Worm (Caenorhabditis elegans) whole organism, young adult: ENCODE data around the gene nep-15.

Source experiments
- B0261.1 ChIP-seq: sonication (generic microtip); optimal IDR thresholded peaks from 2 replicates; lab custom pipeline; 2016; ENCODE audit warnings: mild to moderate bottlenecking, missing genetic modification characterization, moderate library complexity, missing compliant biosample characterization
- B0336.3 ChIP-seq: fragments of 200-800 bp; sonication (Bioruptor generic); IDR thresholded peaks from 2 replicates; pipeline ENCODE4 v1.3.6; 2022; ENCODE audit warnings: missing genetic modification characterization, missing compliant biosample characterization
- D2030.7 ChIP-seq: fragments of 200-800 bp; sonication (Bioruptor generic); IDR thresholded peaks from 2 replicates; pipeline ENCODE4 v1.3.6; 2022; ENCODE audit warnings: missing genetic modification reagents, missing genetic modification characterization, missing compliant biosample characterization
- F23B12.7 ChIP-seq: sonication (generic microtip); optimal IDR thresholded peaks from 2 replicates; lab custom pipeline; 2017; ENCODE audit warnings: missing genetic modification characterization, mild to moderate bottlenecking, missing compliant biosample characterization, antibody characterized with exemption, moderate library complexity; ENCODE audit not compliant: insufficient read depth
- K11D2.4 ChIP-seq: fragments of 200-800 bp; sonication (Bioruptor generic); IDR thresholded peaks from 2 replicates; pipeline ENCODE4 v1.3.6; 2022; ENCODE audit warnings: missing genetic modification reagents, missing genetic modification characterization, missing compliant biosample characterization
- K12H6.12 ChIP-seq: fragments of 200-800 bp; sonication (Bioruptor generic); optimal IDR thresholded peaks from 2 replicates; lab custom pipeline; 2018; ENCODE audit warnings: mild to moderate bottlenecking, missing genetic modification characterization, missing compliant biosample characterization
- Y53G8AR.9 ChIP-seq: fragments of 200-800 bp; sonication (Bioruptor generic); conservative IDR thresholded peaks from 2 replicates; pipeline ENCODE4 v1.3.6; 2022; ENCODE audit warnings: missing genetic modification reagents, missing genetic modification characterization, missing compliant biosample characterization
- Y67H2A.10 ChIP-seq: fragments of 200-800 bp; sonication (Bioruptor generic); conservative IDR thresholded peaks from 2 replicates; pipeline ENCODE4 v1.3.6; 2022; ENCODE audit warnings: missing genetic modification reagents, missing genetic modification characterization, missing compliant biosample characterization
- Y95B8A.8 ChIP-seq: fragments of 200-800 bp; sonication (Bioruptor generic); IDR thresholded peaks from 2 replicates; pipeline ENCODE4 v1.3.6; 2022; ENCODE audit warnings: missing genetic modification reagents, missing genetic modification characterization, missing compliant biosample characterization
- ama-1 ChIP-seq, 3 experiments: fragments of 150-350 bp in 1 of 3; sonication (generic microtip) in 2 of 3; optimal IDR thresholded peaks; 2 replicates each; lab custom pipeline; 2014 to 2018; ENCODE audit warnings: missing biosample characterization in 2 of 3, missing genetic modification characterization in 2 of 3, missing genetic modification reagents in 2 of 3
- atf-7 ChIP-seq: sonication (generic microtip); optimal IDR thresholded peaks from 2 replicates; lab custom pipeline; 2017; ENCODE audit warnings: mild to moderate bottlenecking, missing genetic modification characterization, missing compliant biosample characterization
- athp-1 ChIP-seq: sonication (generic microtip); optimal IDR thresholded peaks from 2 replicates; lab custom pipeline; 2017; ENCODE audit warnings: mild to moderate bottlenecking, missing genetic modification characterization, missing compliant biosample characterization
- attf-3 ChIP-seq: fragments of 200-800 bp; sonication (Bioruptor generic); conservative IDR thresholded peaks from 2 replicates; pipeline ENCODE4 v1.3.6; 2022; ENCODE audit warnings: missing genetic modification reagents, missing genetic modification characterization, missing compliant biosample characterization
- attf-5 ChIP-seq: fragments of 200-800 bp; sonication (Bioruptor generic); optimal IDR thresholded peaks from 2 replicates; lab custom pipeline; 2018; ENCODE audit warnings: mild to moderate bottlenecking, missing genetic modification characterization, missing compliant biosample characterization
- ccch-3 ChIP-seq: fragments of 200-800 bp; sonication (Bioruptor generic); optimal IDR thresholded peaks from 2 replicates; lab custom pipeline; 2018; ENCODE audit warnings: mild to moderate bottlenecking, missing genetic modification characterization, missing compliant biosample characterization
- cebp-1 ChIP-seq, 2 experiments: fragments of 200-800 bp in 1 of 2; sonication (Bioruptor generic) in 1 of 2; sonication (generic microtip) in 1 of 2; IDR thresholded peaks in 1 of 2; optimal IDR thresholded peaks in 1 of 2; 2 replicates each; pipeline versions ENCODE4 v1.3.6 to Lab custom; 2017 to 2022; ENCODE audit warnings: missing compliant biosample characterization in 2 of 2, missing genetic modification characterization in 2 of 2, mild to moderate bottlenecking in 1 of 2, missing genetic modification reagents in 1 of 2, moderate library complexity in 1 of 2
- ceh-100 ChIP-seq: fragments of 200-800 bp; sonication (Bioruptor generic); IDR thresholded peaks from 2 replicates; pipeline ENCODE4 v1.3.6; 2022; ENCODE audit warnings: missing genetic modification reagents, missing genetic modification characterization, missing compliant biosample characterization
- ceh-27 ChIP-seq: fragments of 200-800 bp; sonication (Bioruptor generic); optimal IDR thresholded peaks from 2 replicates; lab custom pipeline; 2018; ENCODE audit warnings: mild to moderate bottlenecking, missing genetic modification characterization, moderate library complexity, missing compliant biosample characterization
- ceh-58 ChIP-seq: fragments of 200-800 bp; sonication (Bioruptor generic); IDR thresholded peaks from 2 replicates; pipeline ENCODE4 v1.3.6; 2022; ENCODE audit warnings: missing genetic modification characterization, missing compliant biosample characterization
- die-1 ChIP-seq: sonication (generic microtip); optimal IDR thresholded peaks from 2 replicates; lab custom pipeline; 2016; ENCODE audit warnings: missing genotype, mild to moderate bottlenecking, missing genetic modification characterization, missing compliant biosample characterization
- hlh-26 ChIP-seq: fragments of 200-800 bp; sonication (Bioruptor generic); conservative IDR thresholded peaks from 2 replicates; pipeline ENCODE4 v1.3.6; 2022; ENCODE audit warnings: missing genetic modification reagents, missing genetic modification characterization, missing compliant biosample characterization
- hmg-1.2 ChIP-seq: fragments of 200-800 bp; sonication (Bioruptor generic); IDR thresholded peaks from 2 replicates; pipeline ENCODE4 v1.3.6; 2022; ENCODE audit warnings: missing genetic modification reagents, missing genetic modification characterization, missing compliant biosample characterization
- hmg-20 ChIP-seq: fragments of 200-800 bp; sonication (Bioruptor generic); IDR thresholded peaks from 2 replicates; pipeline ENCODE4 v1.3.6; 2022; ENCODE audit warnings: missing genetic modification reagents, missing genetic modification characterization, missing compliant biosample characterization
- let-526 ChIP-seq: fragments of 200-800 bp; sonication (Bioruptor generic); IDR thresholded peaks from 2 replicates; pipeline ENCODE4 v1.3.6; 2022; ENCODE audit warnings: missing genetic modification reagents, missing genetic modification characterization, missing compliant biosample characterization
- let-607 ChIP-seq, 2 experiments: fragments of 200-800 bp in 1 of 2; sonication (Bioruptor generic) in 1 of 2; sonication (generic microtip) in 1 of 2; optimal IDR thresholded peaks; 2 replicates each; lab custom pipeline; 2016 to 2018; ENCODE audit warnings: mild to moderate bottlenecking in 2 of 2, missing compliant biosample characterization in 2 of 2, missing genetic modification characterization in 2 of 2, moderate library complexity in 2 of 2, missing genotype in 1 of 2
- lin-35 ChIP-seq, 3 experiments: fragments of 150-350 bp in 2 of 3; sonication (generic microtip) in 1 of 3; optimal IDR thresholded peaks; 2 replicates each; lab custom pipeline; 2014 to 2018; ENCODE audit warnings: missing biosample characterization in 3 of 3, missing genetic modification characterization in 3 of 3, missing genetic modification reagents in 3 of 3
- lin-40 ChIP-seq: sonication (generic microtip); optimal IDR thresholded peaks from 2 replicates; lab custom pipeline; 2016; ENCODE audit warnings: missing genetic modification characterization, mild to moderate bottlenecking, missing compliant biosample characterization, missing genotype, missing genetic modification reagents
- lir-1 ChIP-seq: fragments of 200-800 bp; sonication (Bioruptor generic); conservative IDR thresholded peaks from 2 replicates; pipeline ENCODE4 v1.3.6; 2022; ENCODE audit warnings: missing genetic modification reagents, missing genetic modification characterization, missing compliant biosample characterization
- madf-10 ChIP-seq: sonication (generic microtip); optimal IDR thresholded peaks from 2 replicates; lab custom pipeline; 2016; ENCODE audit warnings: mild to moderate bottlenecking, missing genetic modification characterization, missing compliant biosample characterization
- madf-6 ChIP-seq: fragments of 200-800 bp; sonication (Bioruptor generic); IDR thresholded peaks from 2 replicates; pipeline ENCODE4 v1.3.6; 2022; ENCODE audit warnings: missing genetic modification reagents, missing genetic modification characterization, missing compliant biosample characterization
- nfya-2 ChIP-seq: fragments of 200-800 bp; sonication (Bioruptor generic); IDR thresholded peaks from 2 replicates; pipeline ENCODE4 v1.3.6; 2022; ENCODE audit warnings: missing genetic modification reagents, missing genetic modification characterization, missing compliant biosample characterization
- nhr-80 ChIP-seq: sonication (generic microtip); optimal IDR thresholded peaks from 2 replicates; lab custom pipeline; 2016; ENCODE audit warnings: missing genetic modification characterization, missing compliant biosample characterization
- pha-4 ChIP-seq: fragments of 150-350 bp; sonication (generic microtip); optimal IDR thresholded peaks from 2 replicates; lab custom pipeline; 2014; ENCODE audit warnings: missing biosample characterization, missing genetic modification reagents, missing genetic modification characterization
- rcor-1 ChIP-seq: fragments of 200-800 bp; sonication (Bioruptor generic); IDR thresholded peaks from 2 replicates; pipeline ENCODE4 v1.3.6; 2022; ENCODE audit warnings: missing genetic modification reagents, missing genetic modification characterization, missing compliant biosample characterization
- repo-1 ChIP-seq: sonication (generic microtip); optimal IDR thresholded peaks from 2 replicates; lab custom pipeline; 2017; ENCODE audit warnings: mild to moderate bottlenecking, missing genetic modification characterization, missing compliant biosample characterization
- sdz-38 ChIP-seq: sonication (generic microtip); optimal IDR thresholded peaks from 2 replicates; lab custom pipeline; 2016; ENCODE audit warnings: missing genotype, missing genetic modification characterization, missing compliant biosample characterization
- snpc-3.4 ChIP-seq: sonication (generic microtip); optimal IDR thresholded peaks from 2 replicates; lab custom pipeline; 2017; ENCODE audit warnings: missing genetic modification characterization, mild to moderate bottlenecking, missing compliant biosample characterization, antibody characterized with exemption, moderate library complexity, missing genotype, missing genetic modification reagents
- snpc-4 ChIP-seq, 5 experiments: fragments of 150-350 bp in 1 of 5; sonication (generic microtip) in 4 of 5; optimal IDR thresholded peaks; 2 replicates each; lab custom pipeline; 2014 to 2018; ENCODE audit warnings: missing genetic modification characterization in 5 of 5, missing biosample characterization in 3 of 5, antibody characterized with exemption in 2 of 5, mild to moderate bottlenecking in 2 of 5, missing compliant biosample characterization in 2 of 5, missing genotype in 2 of 5, moderate library complexity in 2 of 5, missing genetic modification reagents in 1 of 5
- tbp1 ChIP-seq: fragments of 200-800 bp; sonication (Bioruptor generic); optimal IDR thresholded peaks from 2 replicates; lab custom pipeline; 2018; ENCODE audit warnings: mild to moderate bottlenecking, missing genetic modification characterization, missing compliant biosample characterization
- tbx-9 ChIP-seq: sonication (generic microtip); optimal IDR thresholded peaks from 2 replicates; lab custom pipeline; 2016; ENCODE audit warnings: borderline replicate concordance, missing genetic modification characterization, inconsistent platforms, missing compliant biosample characterization
- tlf-1 ChIP-seq: fragments of 200-800 bp; sonication (Bioruptor generic); optimal IDR thresholded peaks from 2 replicates; lab custom pipeline; 2018; ENCODE audit warnings: mild to moderate bottlenecking, missing genetic modification characterization, missing compliant biosample characterization
- zfh-2 ChIP-seq: fragments of 200-800 bp; sonication (Bioruptor generic); conservative IDR thresholded peaks from 2 replicates; pipeline ENCODE4 v1.3.6; 2022; ENCODE audit warnings: missing genetic modification reagents, missing genetic modification characterization, missing compliant biosample characterization
- ztf-18 ChIP-seq: sonication (generic microtip); optimal IDR thresholded peaks from 2 replicates; lab custom pipeline; 2016; ENCODE audit warnings: missing genotype, mild to moderate bottlenecking, missing genetic modification characterization, missing compliant biosample characterization
- ztf-25 ChIP-seq: fragments of 200-800 bp; sonication (Bioruptor generic); IDR thresholded peaks from 2 replicates; pipeline ENCODE4 v1.3.6; 2022; ENCODE audit warnings: missing genetic modification reagents, missing genetic modification characterization, missing compliant biosample characterization
- ztf-3 ChIP-seq: fragments of 200-800 bp; sonication (Bioruptor generic); optimal IDR thresholded peaks from 2 replicates; lab custom pipeline; 2018; ENCODE audit warnings: mild to moderate bottlenecking, missing genetic modification characterization, missing compliant biosample characterization

Gene nep-15

DNA sequence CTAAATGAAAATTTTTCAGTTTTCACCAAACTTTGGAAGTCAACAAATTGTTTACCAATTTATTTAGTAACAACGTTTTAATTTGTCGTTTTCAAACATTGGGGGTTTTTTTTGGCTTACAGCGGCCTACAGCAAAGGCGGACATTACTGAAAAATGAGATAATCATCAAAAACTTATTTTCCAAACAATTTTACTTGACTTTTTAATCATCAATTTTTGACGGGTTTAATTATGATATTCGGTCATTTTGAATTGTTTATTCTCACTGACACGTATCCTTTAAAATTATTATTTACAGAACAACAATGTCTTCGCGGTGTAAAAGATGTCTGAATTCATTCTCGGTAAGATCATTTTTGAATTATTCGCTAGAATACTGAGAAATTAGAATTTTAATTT lies 4.5 kb upstream of the nep-15 start, which contains the start of gene F40B5.2:
Gene F40B5.2, plus strand, starts transcription at position 301 of the 400 bp plus-strand sequence.
- TF ChIP-seq ceh-100 (GFP tag; lab: Robert Waterston, UW): no peak

DNA sequence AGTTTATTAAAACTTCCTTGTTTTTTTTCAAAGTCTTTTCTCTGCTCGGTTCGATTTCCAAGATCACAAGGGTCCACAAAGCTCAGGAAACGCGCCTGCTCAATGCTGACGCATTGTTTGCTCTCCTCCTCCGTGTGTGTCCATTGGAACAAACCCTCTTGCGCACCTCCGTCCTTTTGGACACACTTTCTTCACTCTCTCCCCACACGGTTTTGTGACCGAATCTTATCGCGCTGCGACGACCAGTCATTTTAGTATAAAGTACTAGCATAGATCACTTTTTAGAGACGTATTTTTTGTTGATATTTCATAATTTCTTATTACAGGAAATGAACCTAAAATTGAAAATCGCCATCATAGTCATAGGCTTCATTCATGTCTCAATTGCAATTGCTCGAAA lies 3.8 kb upstream of the nep-15 start:
- TF ChIP-seq let-607 (tag; optimal IDR thresholded peaks at IDR 0.05; lab: Kevin White, UChicago) (peak in 1 of 2 experiments; percentile 28), hmg-1.2 (GFP tag; lab: Robert Waterston, UW) (peak; percentile 46), ztf-18 (peak; percentile 93), ztf-3 (no peak), atf-7 (peak; percentile 44), Y53G8AR.9 (GFP tag; lab: Robert Waterston, UW) (0 out of 2 replicates have a peak, but pooled peaks have one; percentile 43), Y95B8A.8 (GFP tag; lab: Robert Waterston, UW) (no peak), K11D2.4 (peak; percentile 65), lir-1 (peak; percentile 46; the same call in 1 of the 2 replicates), let-526 (GFP tag; lab: Robert Waterston, UW) (0 out of 2 replicates have a peak, but pooled peaks have one; percentile 53), ama-1 (optimal IDR thresholded peaks at IDR 0.05; lab: Kevin White, UChicago) (no peak), ama-1 (GFP tag; optimal IDR thresholded peaks at IDR 0.05; lab: Kevin White, UChicago) (no peak), madf-10 (peak; percentile 45), rcor-1 (0 out of 2 replicates have a peak, but pooled peaks have one; percentile 47), B0261.1 (tag; lab: Kevin White, UChicago) (peak; percentile 3), ceh-27 (GFP tag; lab: Kevin White, UChicago) (peak; percentile 34), sdz-38 (tag; lab: Kevin White, UChicago) (no peak), hmg-20 (GFP tag; lab: Robert Waterston, UW) (peak; percentile 35; the same call in 1 of the 2 replicates), snpc-4 (GFP tag; optimal IDR thresholded peaks at IDR 0.05; lab: Kevin White, UChicago) (no peak), snpc-4 (tag; optimal IDR thresholded peaks at IDR 0.05; lab: Kevin White, UChicago) (peak in 1 of 4 experiments; percentile 48), hlh-26 (GFP tag; lab: Robert Waterston, UW) (no peak), cebp-1 (GFP tag; IDR thresholded peaks at IDR 0.05; lab: Robert Waterston, UW) (peak; percentile 64; the same call in 1 of the 2 replicates), cebp-1 (tag; optimal IDR thresholded peaks at IDR 0.05; lab: Kevin White, UChicago) (peak; percentile 82), Y67H2A.10 (GFP tag; lab: Robert Waterston, UW) (no peak), lin-35 (GFP tag; optimal IDR thresholded peaks at IDR 0.05; lab: Kevin White, UChicago) (peak in 1 of 3 experiments; percentile 74), K12H6.12 (tag; lab: Kevin White, UChicago) (peak; percentile 53), attf-3 (no peak), lin-40 (tag; lab: Kevin White, UChicago) (peak; percentile 78), ceh-58 (no peak), F23B12.7 (tag; lab: Kevin White, UChicago) (peak; percentile 29), tlf-1 (GFP tag; lab: Kevin White, UChicago) (peak; percentile 8), die-1 (no peak), attf-5 (GFP tag; lab: Kevin White, UChicago) (peak; percentile 58), snpc-3.4 (tag; lab: Kevin White, UChicago) (no peak), nhr-80 (tag; lab: Kevin White, UChicago) (peak; percentile 95)

DNA sequence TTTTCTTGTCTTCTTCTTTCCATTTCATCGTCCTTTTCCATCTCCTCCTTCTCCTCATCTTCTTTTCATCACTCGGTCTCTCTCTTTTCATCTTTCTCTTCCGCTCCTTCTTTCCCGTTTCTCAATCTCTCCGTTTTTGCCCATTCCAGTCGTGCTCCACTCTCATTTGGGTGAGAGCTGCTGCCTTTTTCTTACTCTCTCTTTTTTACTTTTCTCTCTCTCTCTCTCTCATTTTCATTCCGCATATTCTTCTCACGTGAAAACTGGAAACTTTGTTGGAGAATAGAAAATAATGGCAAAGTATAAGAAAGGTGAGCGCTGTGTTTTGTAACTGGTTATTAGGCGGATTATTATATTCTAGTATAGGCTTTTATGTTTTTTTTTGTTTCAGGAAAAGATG lies 6.3 kb downstream of the nep-15 start, which contains the start of gene tbc-18:
Gene tbc-18, plus strand, starts transcription at position 246 of the 400 bp plus-strand sequence.
- TF ChIP-seq pha-4 (tag; lab: Kevin White, UChicago): no peak
- TF ChIP-seq repo-1 (tag; lab: Kevin White, UChicago): no peak
- TF ChIP-seq B0336.3 (GFP tag; lab: Robert Waterston, UW): no peak
- TF ChIP-seq tbp1 (GFP tag; lab: Kevin White, UChicago): peak; percentile 5
- TF ChIP-seq lin-35 (GFP tag; optimal IDR thresholded peaks at IDR 0.05; lab: Kevin White, UChicago): peak in 1 of 3 experiments; percentile 2
- peak; percentile 12 for TF ChIP-seq nhr-80 (tag; lab: Kevin White, UChicago)
- no peak for TF ChIP-seq athp-1 (tag; lab: Kevin White, UChicago)
- no peak for TF ChIP-seq madf-6 (GFP tag; lab: Robert Waterston, UW)
- TF ChIP-seq let-607 (tag; optimal IDR thresholded peaks at IDR 0.05; lab: Kevin White, UChicago): no peak
- no peak for TF ChIP-seq tbx-9 (tag; lab: Kevin White, UChicago)
- no peak for TF ChIP-seq ztf-25 (GFP tag; lab: Robert Waterston, UW)
- no peak for TF ChIP-seq nfya-2
- TF ChIP-seq D2030.7 (GFP tag; lab: Robert Waterston, UW): no peak
- TF ChIP-seq zfh-2 (GFP tag; lab: Robert Waterston, UW): no peak
- no peak for TF ChIP-seq ccch-3 (GFP tag; lab: Kevin White, UChicago)
